Fruit fly (Drosophila melanogaster) whole organism, embryonic: ENCODE results near the gene CG14194.

Experiments
- Antp ChIP-seq: fragments of 200-800 bp; sonication (Bioruptor generic); optimal IDR thresholded peaks from 3 replicates; lab custom pipeline; 2016; ENCODE audit warnings: missing biosample characterization, missing genetic modification characterization
- Atf6 ChIP-seq: fragments of 200-800 bp; sonication (Bioruptor generic); IDR thresholded peaks from 2 replicates; pipeline ENCODE4 v1.3.6; 2022; ENCODE audit warnings: missing biosample characterization, missing genetic modification characterization
- Awh ChIP-seq: fragments of 200-800 bp; sonication (Bioruptor generic); IDR thresholded peaks from 2 replicates; pipeline ENCODE4, ENCODE4 v1.3.6; 2022; ENCODE audit warnings: missing biosample characterization, missing genetic modification characterization
- Bgb ChIP-seq: fragments of 200-800 bp; sonication (Bioruptor generic); IDR thresholded peaks from 2 replicates; pipeline ENCODE4 v1.3.6; 2022; ENCODE audit warnings: missing biosample characterization, missing genetic modification characterization; ENCODE audit not compliant: partially characterized antibody
- CG10366 ChIP-seq: fragments of 200-800 bp; sonication (Bioruptor generic); IDR thresholded peaks from 2 replicates; pipeline ENCODE4 v1.3.6; 2022; ENCODE audit warnings: missing biosample characterization, missing genetic modification characterization
- CG10431 ChIP-seq: fragments of 200-800 bp; sonication (Bioruptor generic); optimal IDR thresholded peaks from 3 replicates; lab custom pipeline; 2018; ENCODE audit warnings: missing biosample characterization, mild to moderate bottlenecking, missing genetic modification characterization
- CG11085 ChIP-seq: fragments of 200-800 bp; sonication (Bioruptor generic); IDR thresholded peaks from 2 replicates; pipeline ENCODE4 v1.3.6; 2022; ENCODE audit warnings: missing biosample characterization, missing genetic modification characterization
- CG12299 ChIP-seq: fragments of 200-800 bp; sonication (Bioruptor generic); optimal IDR thresholded peaks from 2 replicates; lab custom pipeline; 2018; ENCODE audit warnings: missing biosample characterization, mild to moderate bottlenecking, missing genetic modification characterization
- CG15601 ChIP-seq: fragments of 200-800 bp; sonication (Bioruptor generic); optimal IDR thresholded peaks from 3 replicates; lab custom pipeline; 2019; ENCODE audit warnings: missing biosample characterization, mild to moderate bottlenecking, missing genetic modification characterization, moderate library complexity
- CG1647 ChIP-seq: fragments of 200-800 bp; sonication (Bioruptor generic); optimal IDR thresholded peaks from 3 replicates; lab custom pipeline; 2016; ENCODE audit warnings: missing biosample characterization, missing genetic modification characterization
- CG16863 ChIP-seq: fragments of 200-800 bp; sonication (Bioruptor generic); optimal IDR thresholded peaks from 3 replicates; lab custom pipeline; 2016; ENCODE audit warnings: missing biosample characterization, missing genetic modification characterization
- CG2120 ChIP-seq: fragments of 200-800 bp; sonication (Bioruptor generic); optimal IDR thresholded peaks from 3 replicates; lab custom pipeline; 2016; ENCODE audit warnings: missing biosample characterization, missing genetic modification characterization
- CG2129 ChIP-seq: fragments of 200-800 bp; sonication (Bioruptor generic); IDR thresholded peaks from 2 replicates; pipeline ENCODE4 v1.3.6; 2022; ENCODE audit warnings: missing biosample characterization, missing genetic modification characterization; ENCODE audit not compliant: partially characterized antibody
- CG32767 ChIP-seq: fragments of 200-800 bp; sonication (Bioruptor generic); IDR thresholded peaks from 2 replicates; pipeline ENCODE4 v1.3.6; 2022; ENCODE audit warnings: missing biosample characterization, missing genetic modification characterization
- CG34224 ChIP-seq: fragments of 200-800 bp; sonication (Bioruptor generic); IDR thresholded peaks from 3 replicates; pipeline ENCODE4 v1.3.6; 2022; ENCODE audit warnings: missing biosample characterization, missing genetic modification characterization; ENCODE audit not compliant: partially characterized antibody
- CG34376 ChIP-seq: fragments of 200-800 bp; sonication (Bioruptor generic); optimal IDR thresholded peaks from 2 replicates; lab custom pipeline; 2018; ENCODE audit warnings: missing biosample characterization, mild to moderate bottlenecking, missing genetic modification characterization
- CG3838 ChIP-seq: fragments of 200-800 bp; sonication (Bioruptor generic); optimal IDR thresholded peaks from 3 replicates; lab custom pipeline; 2016; ENCODE audit warnings: missing biosample characterization, missing genetic modification characterization
- CG7372 ChIP-seq: fragments of 200-800 bp; sonication (Bioruptor generic); IDR thresholded peaks from 2 replicates; pipeline ENCODE4 v1.3.6; 2022; ENCODE audit warnings: missing biosample characterization, missing genetic modification characterization
- CG7987 ChIP-seq: fragments of 200-800 bp; sonication (Bioruptor generic); optimal IDR thresholded peaks from 2 replicates; lab custom pipeline; 2018; ENCODE audit warnings: missing biosample characterization, mild to moderate bottlenecking, missing genetic modification characterization, moderate library complexity
- CG8388 ChIP-seq: fragments of 200-800 bp; sonication (Bioruptor generic); optimal IDR thresholded peaks from 2 replicates; lab custom pipeline; 2019; ENCODE audit warnings: missing biosample characterization, mild to moderate bottlenecking, missing genetic modification characterization, moderate library complexity
- CG9932 ChIP-seq: fragments of 200-800 bp; sonication (Bioruptor generic); IDR thresholded peaks from 2 replicates; pipeline ENCODE4 v1.3.6; 2022; ENCODE audit warnings: missing biosample characterization, missing genetic modification characterization
- Dll ChIP-seq: fragments of 200-800 bp; sonication (Bioruptor generic); IDR thresholded peaks from 4 replicates; pipeline ENCODE4 v1.3.6; 2022; ENCODE audit warnings: missing biosample characterization, missing genetic modification characterization; ENCODE audit not compliant: partially characterized antibody
- E2f2 ChIP-seq: fragments of 200-800 bp; sonication (Bioruptor generic); IDR thresholded peaks from 2 replicates; pipeline ENCODE4 v1.3.6; 2022; ENCODE audit warnings: missing biosample characterization, missing genetic modification characterization
- Fer2 ChIP-seq: fragments of 200-800 bp; sonication (Bioruptor generic); optimal IDR thresholded peaks from 2 replicates; lab custom pipeline; 2018; ENCODE audit warnings: missing biosample characterization, mild to moderate bottlenecking, missing genetic modification characterization, moderate library complexity
- Hr51 ChIP-seq, 2 experiments: fragments of 200-800 bp; sonication (Bioruptor generic); optimal IDR thresholded peaks; 2 replicates in 1 of 2; 3 replicates in 1 of 2; lab custom pipeline; 2016 to 2018; ENCODE audit warnings: missing biosample characterization in 2 of 2, missing genetic modification characterization in 2 of 2, mild to moderate bottlenecking in 1 of 2, moderate library complexity in 1 of 2
- MBD-R2 ChIP-seq: fragments of 200-800 bp; sonication (Bioruptor generic); IDR thresholded peaks from 2 replicates; pipeline ENCODE4 v1.3.6; 2022; ENCODE audit warnings: missing biosample characterization, missing genetic modification characterization
- NFAT ChIP-seq: fragments of 200-800 bp; sonication (Bioruptor generic); IDR thresholded peaks from 2 replicates; pipeline ENCODE4 v1.3.6; 2022; ENCODE audit warnings: missing biosample characterization, missing genetic modification characterization
- Nf-YB ChIP-seq: fragments of 200-800 bp; sonication (Bioruptor generic); optimal IDR thresholded peaks from 3 replicates; lab custom pipeline; 2019; ENCODE audit warnings: missing biosample characterization, mild to moderate bottlenecking, missing genetic modification characterization, moderate library complexity
- Oaz ChIP-seq: fragments of 200-800 bp; sonication (Bioruptor generic); IDR thresholded peaks from 2 replicates; pipeline ENCODE4 v1.3.6; 2022; ENCODE audit warnings: missing biosample characterization, missing genetic modification characterization
- Pdp1 ChIP-seq, 2 experiments: fragments of 200-800 bp; sonication (Bioruptor generic); optimal IDR thresholded peaks; 3 replicates each; lab custom pipeline; 2016; ENCODE audit warnings: missing biosample characterization in 2 of 2, missing genetic modification characterization in 2 of 2, mild to moderate bottlenecking in 1 of 2, moderate library complexity in 1 of 2
- Ravus ChIP-seq: fragments of 200-800 bp; sonication (Bioruptor generic); IDR thresholded peaks from 2 replicates; pipeline ENCODE4 v1.3.6; 2022; ENCODE audit warnings: missing biosample characterization, missing genetic modification characterization
- Rfx ChIP-seq: fragments of 200-800 bp; sonication (Bioruptor generic); IDR thresholded peaks from 2 replicates; pipeline ENCODE4 v1.3.6; 2022; ENCODE audit warnings: missing biosample characterization, missing genetic modification characterization
- Spps ChIP-seq: fragments of 200-800 bp; sonication (Bioruptor generic); optimal IDR thresholded peaks from 2 replicates; lab custom pipeline; 2018; ENCODE audit warnings: missing biosample characterization, mild to moderate bottlenecking, missing genetic modification characterization
- Taf1 ChIP-seq: fragments of 200-800 bp; sonication (Bioruptor generic); IDR thresholded peaks from 2 replicates; pipeline ENCODE4 v1.3.6; 2022; ENCODE audit warnings: missing biosample characterization, missing genetic modification characterization
- Usf ChIP-seq: fragments of 200-800 bp; sonication (Bioruptor generic); optimal IDR thresholded peaks from 2 replicates; lab custom pipeline; 2017; ENCODE audit warnings: missing genotype, missing biosample characterization, missing genetic modification characterization
- ab ChIP-seq: fragments of 200-800 bp; sonication (Bioruptor generic); optimal IDR thresholded peaks from 2 replicates; lab custom pipeline; 2016; ENCODE audit warnings: missing biosample characterization, missing genetic modification characterization
- ac ChIP-seq: fragments of 200-800 bp; sonication (Bioruptor generic); optimal IDR thresholded peaks from 3 replicates; lab custom pipeline; 2017; ENCODE audit warnings: missing biosample characterization, mild to moderate bottlenecking, missing genetic modification characterization
- ap ChIP-seq: fragments of 200-800 bp; sonication (Bioruptor generic); IDR thresholded peaks from 2 replicates; pipeline ENCODE4 v1.3.6; 2022; ENCODE audit warnings: missing biosample characterization, missing genetic modification characterization
- bcd ChIP-seq: fragments of 200-800 bp; sonication (Bioruptor generic); optimal IDR thresholded peaks from 2 replicates; lab custom pipeline; 2017; ENCODE audit warnings: missing biosample characterization, mild to moderate bottlenecking, missing genetic modification characterization
- cg ChIP-seq: fragments of 200-800 bp; sonication (Bioruptor generic); optimal IDR thresholded peaks from 3 replicates; lab custom pipeline; 2019; ENCODE audit warnings: missing biosample characterization, mild to moderate bottlenecking, missing genetic modification characterization, moderate library complexity
- ci ChIP-seq: fragments of 200-800 bp; sonication (Bioruptor generic); IDR thresholded peaks from 3 replicates; pipeline ENCODE4 v1.3.6; 2022; ENCODE audit warnings: missing biosample characterization, missing genetic modification characterization
- crc ChIP-seq: fragments of 200-800 bp; sonication (Bioruptor generic); optimal IDR thresholded peaks from 2 replicates; lab custom pipeline; 2016; ENCODE audit warnings: missing biosample characterization, missing genetic modification characterization
- disco-r ChIP-seq: fragments of 200-800 bp; sonication (Bioruptor generic); optimal IDR thresholded peaks from 2 replicates; lab custom pipeline; 2016; ENCODE audit warnings: missing biosample characterization, missing genetic modification characterization
- dmrt99B ChIP-seq: fragments of 200-800 bp; sonication (Bioruptor generic); optimal IDR thresholded peaks from 2 replicates; lab custom pipeline; 2018; ENCODE audit warnings: missing biosample characterization, mild to moderate bottlenecking, missing genetic modification characterization, moderate library complexity
- pb ChIP-seq: fragments of 200-800 bp; sonication (Bioruptor generic); optimal IDR thresholded peaks from 3 replicates; lab custom pipeline; 2016; ENCODE audit warnings: missing biosample characterization, missing genetic modification characterization
- phol ChIP-seq: fragments of 200-800 bp; sonication (Bioruptor generic); optimal IDR thresholded peaks from 3 replicates; lab custom pipeline; 2018; ENCODE audit warnings: missing biosample characterization, mild to moderate bottlenecking, missing genetic modification characterization, moderate library complexity
- ranshi ChIP-seq: fragments of 200-800 bp; sonication (Bioruptor generic); IDR thresholded peaks from 2 replicates; pipeline ENCODE4 v1.3.6; 2022; ENCODE audit warnings: missing biosample characterization, missing genetic modification characterization
- slou ChIP-seq: fragments of 200-800 bp; sonication (Bioruptor generic); optimal IDR thresholded peaks from 3 replicates; lab custom pipeline; 2016; ENCODE audit warnings: missing biosample characterization, missing genetic modification characterization
- tna ChIP-seq: fragments of 200-800 bp; sonication (Bioruptor generic); IDR thresholded peaks from 2 replicates; pipeline ENCODE4 v1.3.6; 2022; ENCODE audit warnings: missing biosample characterization, missing genetic modification characterization; ENCODE audit not compliant: partially characterized antibody
- vfl ChIP-seq: fragments of 200-800 bp; sonication (Bioruptor generic); optimal IDR thresholded peaks from 2 replicates; lab custom pipeline; 2016; ENCODE audit warnings: missing biosample characterization, missing genetic modification characterization
- vnd ChIP-seq: fragments of 200-800 bp; sonication (Bioruptor generic); IDR thresholded peaks from 3 replicates; pipeline ENCODE4 v1.3.6; 2022; ENCODE audit warnings: missing biosample characterization, missing genetic modification characterization; ENCODE audit not compliant: partially characterized antibody
- wdn ChIP-seq: fragments of 200-800 bp; sonication (Bioruptor generic); IDR thresholded peaks from 2 replicates; pipeline ENCODE4 v1.3.6; 2022; ENCODE audit warnings: missing biosample characterization, missing genetic modification characterization

CG14194 gene

DNA sequence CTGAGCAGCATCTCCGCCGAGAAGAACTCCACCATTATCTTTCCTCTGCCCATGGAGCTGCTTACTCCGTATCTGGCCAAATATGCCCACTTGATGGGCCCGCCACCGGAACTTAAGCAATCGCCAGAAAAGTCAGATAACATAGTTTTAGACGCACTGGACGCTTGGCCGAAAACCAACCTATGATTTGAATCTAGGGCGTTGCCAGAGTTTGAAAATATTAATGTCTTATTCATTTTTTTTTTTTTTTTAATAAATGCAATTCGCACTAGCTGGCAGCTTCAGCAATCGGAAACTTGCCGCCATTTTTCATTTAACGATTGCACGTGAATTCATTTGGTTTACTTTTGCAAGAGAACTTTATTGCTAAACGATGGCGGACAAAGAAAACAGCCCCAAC, 3.5 kb upstream of the CG14194 start, which contains the start of gene HP1D3csd (continued):
- TF ChIP-seq E2f2 (GFP tag; lab: Robert Waterston, UW) (peak; percentile 72), Awh (GFP tag; lab: Robert Waterston, UW) (no peak), CG1647 (GFP tag; lab: Kevin White, UChicago) (no peak), CG34224 (no peak), CG34376 (GFP tag; lab: Kevin White, UChicago) (no peak), Atf6 (GFP tag; lab: Robert Waterston, UW) (no peak), CG2120 (GFP tag; lab: Kevin White, UChicago) (no peak), Dll (no peak), CG32767 (GFP tag; lab: Robert Waterston, UW) (no peak), vnd (GFP tag; lab: Robert Waterston, UW) (no peak), NFAT (GFP tag; lab: Robert Waterston, UW) (no peak), CG12299 (no peak), Spps (tag; lab: Kevin White, UChicago) (no peak), Taf1 (GFP tag; lab: Robert Waterston, UW) (no peak), CG15601 (tag; lab: Kevin White, UChicago) (no peak), Oaz (GFP tag; lab: Robert Waterston, UW) (no peak), CG16863 (GFP tag; lab: Kevin White, UChicago) (no peak), tna (GFP tag; lab: Robert Waterston, UW) (no peak), ap (GFP tag; lab: Robert Waterston, UW) (no peak), ac (GFP tag; lab: Kevin White, UChicago) (no peak), Bgb (GFP tag; lab: Robert Waterston, UW) (no peak), dmrt99B (no peak), crc (GFP tag; lab: Kevin White, UChicago) (no peak), Usf (GFP tag; lab: Kevin White, UChicago) (no peak), Hr51 (GFP tag; optimal IDR thresholded peaks at IDR 0.05; lab: Kevin White, UChicago) (no peak), CG7987 (GFP tag; lab: Kevin White, UChicago) (no peak), ranshi (GFP tag; lab: Robert Waterston, UW) (no peak), MBD-R2 (0 out of 2 replicates have a peak, but pooled peaks have one; percentile 14), Pdp1 (GFP tag; optimal IDR thresholded peaks at IDR 0.05; lab: Kevin White, UChicago) (peak in 1 of 2 experiments; percentile 38), Ravus (GFP tag; lab: Robert Waterston, UW) (no peak), CG2129 (GFP tag; lab: Robert Waterston, UW) (no peak), ci (GFP tag; lab: Robert Waterston, UW) (no peak), CG10366 (GFP tag; lab: Robert Waterston, UW) (no peak), CG11085 (GFP tag; lab: Robert Waterston, UW) (no peak), CG10431 (GFP tag; lab: Kevin White, UChicago) (no peak), bcd (GFP tag; lab: Kevin White, UChicago) (no peak), Nf-YB (no peak), pb (no peak), CG3838 (GFP tag; lab: Kevin White, UChicago) (no peak), CG8388 (GFP tag; lab: Kevin White, UChicago) (no peak), wdn (GFP tag; lab: Robert Waterston, UW) (no peak), vfl (GFP tag; lab: Kevin White, UChicago) (no peak), phol (tag; lab: Kevin White, UChicago) (peak; percentile 84), slou (GFP tag; lab: Kevin White, UChicago) (no peak), CG7372 (GFP tag; lab: Robert Waterston, UW) (no peak), CG9932 (GFP tag; lab: Robert Waterston, UW) (no peak), Fer2 (tag; lab: Kevin White, UChicago) (no peak), cg (no peak), Antp (GFP tag; lab: Kevin White, UChicago) (no peak), ab (no peak), disco-r (no peak), Rfx (GFP tag; lab: Robert Waterston, UW) (no peak)
